Fruit fly (Drosophila melanogaster) S2 (cell line): ENCODE measurements around the gene CG31826.

ENCODE experiments used
- CG8478 ChIP-seq: fragments of >200 bp; optimal IDR thresholded peaks from 2 replicates; lab custom pipeline; 2018
- CTCF ChIP-seq, 2 experiments: fragments of >200 bp; optimal IDR thresholded peaks; 2 replicates each; lab custom pipeline; 2018

- TF ChIP-seq CTCF (optimal IDR thresholded peaks at IDR 0.05; lab: Kevin White, UChicago) (no peak), CG8478 (lab: Kevin White, UChicago) (no peak)
These were observed 1.9 kb downstream of the CG31826 start, which contains the start of gene Ku80 for dm6 chr2L:15770978-15771377.
